Fruit fly (Drosophila melanogaster) S2 (cell line): Measurements from ENCODE around the gene Taf6.

Experiments
- CG8478 ChIP-seq: fragments of >200 bp; optimal IDR thresholded peaks from 2 replicates; lab custom pipeline; 2018
- CTCF ChIP-seq, 2 experiments: fragments of >200 bp; optimal IDR thresholded peaks; 2 replicates each; lab custom pipeline; 2018

dm6 chr3L:19646292-19646691 lies 47.4 kb downstream of the Taf6 start:
- TF ChIP-seq CTCF (optimal IDR thresholded peaks at IDR 0.05; lab: Kevin White, UChicago) (no peak), CG8478 (lab: Kevin White, UChicago) (no peak)
